Fruit fly (Drosophila melanogaster): ENCODE results near the gene Six4.

Gene Six4

dm6 chr3L:20769350-20769749 lies 23.2 kb downstream of the Six4 start, which contains the start of the genes CG4074 and CG4186 (continued):
- TF ChIP-seq HmgZ (tag; optimal IDR thresholded peaks at IDR 0.05), result peak; percentile 25
- TF ChIP-seq chm (GFP tag; IDR thresholded peaks at IDR 0.05), result no peak
- peak; percentile 30 for TF ChIP-seq CG10267 (tag; optimal IDR thresholded peaks at IDR 0.05)
- peak; percentile 28 for TF ChIP-seq CG3281 (GFP tag; optimal IDR thresholded peaks at IDR 0.05)
- peak; percentile 83 for TF ChIP-seq CG3163 (GFP tag; optimal IDR thresholded peaks at IDR 0.05)
- peak; percentile 22 for TF ChIP-seq gro (GFP tag; optimal IDR thresholded peaks at IDR 0.05)
- peak; percentile 22 for TF ChIP-seq lbe (GFP tag; optimal IDR thresholded peaks at IDR 0.05)
- TF ChIP-seq CG13424 (tag; optimal IDR thresholded peaks at IDR 0.05), result peak; percentile 5
- TF ChIP-seq CG34422 (GFP tag; IDR thresholded peaks at IDR 0.05), result peak; percentile 25; the same call in 1 of the 3 replicates
- peak; percentile 13; the same call in 1 of the 4 replicates for TF ChIP-seq Dll (GFP tag; IDR thresholded peaks at IDR 0.05; ENCODE audit: partially characterized antibody)
- TF ChIP-seq CG14667 (GFP tag; IDR thresholded peaks at IDR 0.05), result no peak
- peak; percentile 42 for TF ChIP-seq phol (tag; optimal IDR thresholded peaks at IDR 0.05)
- TF ChIP-seq Scr (GFP tag; IDR thresholded peaks at IDR 0.05; ENCODE audit: partially characterized antibody), result peak; percentile 35
- TF ChIP-seq stwl (tag; optimal IDR thresholded peaks at IDR 0.05), result peak; percentile 89
- TF ChIP-seq Doc3 (GFP tag; IDR thresholded peaks at IDR 0.05; ENCODE audit: partially characterized antibody), result peak; percentile 17; the same call in 1 of the 3 replicates
- no peak for TF ChIP-seq jing (GFP tag; optimal IDR thresholded peaks at IDR 0.05)
- no peak for TF ChIP-seq CG4854 (GFP tag; optimal IDR thresholded peaks at IDR 0.05)
- TF ChIP-seq CG1832 (GFP tag; optimal IDR thresholded peaks at IDR 0.05), result no peak
- TF ChIP-seq D (optimal IDR thresholded peaks at IDR 0.05), result no peak
- no peak for TF ChIP-seq D (GFP tag; optimal IDR thresholded peaks at IDR 0.05)
- TF ChIP-seq CG34224 (GFP tag; IDR thresholded peaks at IDR 0.05; ENCODE audit: partially characterized antibody), result peak; percentile 53; the same call in 1 of the 3 replicates
- no peak for TF ChIP-seq tap (tag; optimal IDR thresholded peaks at IDR 0.05)
- no peak for TF ChIP-seq pho (GFP tag; optimal IDR thresholded peaks at IDR 0.05)
- TF ChIP-seq CG14965 (GFP tag; optimal IDR thresholded peaks at IDR 0.05; ENCODE audit: borderline replicate concordance), result no peak
- TF ChIP-seq CG30020 (tag; optimal IDR thresholded peaks at IDR 0.05), result peak; percentile 17
- TF ChIP-seq exex (tag; optimal IDR thresholded peaks at IDR 0.05), result peak; percentile 40
- no peak for TF ChIP-seq CG31441 (GFP tag; IDR thresholded peaks at IDR 0.05)
- TF ChIP-seq Aef1 (GFP tag; IDR thresholded peaks at IDR 0.05), result no peak

DNA sequence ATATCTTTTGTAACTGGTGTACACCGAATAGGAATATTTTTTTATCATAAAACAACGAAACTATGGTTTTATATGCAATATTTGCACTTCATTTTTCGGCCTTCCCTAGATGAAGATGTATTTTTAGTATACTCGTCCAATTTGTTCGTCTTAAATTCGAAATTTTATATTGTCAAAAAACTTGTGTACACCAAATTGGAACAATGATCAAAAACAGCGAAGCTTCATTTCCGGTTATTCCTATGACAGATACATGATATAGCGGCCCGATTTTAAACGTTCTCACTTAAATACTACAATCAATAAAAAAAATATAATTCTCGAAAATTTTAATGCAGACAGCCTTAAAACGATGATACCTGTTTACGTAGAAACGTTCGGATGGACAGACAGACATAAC lies 25.4 kb downstream of the Six4 start:
- TF ChIP-seq ssp (GFP tag; IDR thresholded peaks at IDR 0.05), result no peak
- TF ChIP-seq CG1603 (tag; optimal IDR thresholded peaks at IDR 0.05), result peak; percentile 15
- peak; percentile 77 for TF ChIP-seq pfk (GFP tag; optimal IDR thresholded peaks at IDR 0.05)
- TF ChIP-seq CG2129 (GFP tag; IDR thresholded peaks at IDR 0.05; ENCODE audit: partially characterized antibody), result no peak
- TF ChIP-seq sisA (GFP tag; IDR thresholded peaks at IDR 0.05), result no peak
- TF ChIP-seq tin (GFP tag; optimal IDR thresholded peaks at IDR 0.05), result no peak
- TF ChIP-seq jumu (GFP tag; optimal IDR thresholded peaks at IDR 0.05), result no peak
- no peak for TF ChIP-seq CkIIα-i1 (GFP tag; IDR thresholded peaks at IDR 0.05)
- no peak for TF ChIP-seq gcm2 (GFP tag; optimal IDR thresholded peaks at IDR 0.05)
- no peak for TF ChIP-seq Hmx (GFP tag; optimal IDR thresholded peaks at IDR 0.05)
- TF ChIP-seq CG30020 (tag; optimal IDR thresholded peaks at IDR 0.05), result peak; percentile 54
- TF ChIP-seq Rx (GFP tag; IDR thresholded peaks at IDR 0.05), result no peak
- no peak for TF ChIP-seq klu (GFP tag; IDR thresholded peaks at IDR 0.05)
- peak; percentile 79 for TF ChIP-seq sens (GFP tag)
- TF ChIP-seq Trl (optimal IDR thresholded peaks at IDR 0.05), result no peak
- TF ChIP-seq Trl (GFP tag; optimal IDR thresholded peaks at IDR 0.05), result no peak
- TF ChIP-seq phol (tag; optimal IDR thresholded peaks at IDR 0.05), result no peak

Measured in whole organism, embryonic.